Worm (Caenorhabditis elegans): ENCODE data around the gene T12A7.9.

DNA sequence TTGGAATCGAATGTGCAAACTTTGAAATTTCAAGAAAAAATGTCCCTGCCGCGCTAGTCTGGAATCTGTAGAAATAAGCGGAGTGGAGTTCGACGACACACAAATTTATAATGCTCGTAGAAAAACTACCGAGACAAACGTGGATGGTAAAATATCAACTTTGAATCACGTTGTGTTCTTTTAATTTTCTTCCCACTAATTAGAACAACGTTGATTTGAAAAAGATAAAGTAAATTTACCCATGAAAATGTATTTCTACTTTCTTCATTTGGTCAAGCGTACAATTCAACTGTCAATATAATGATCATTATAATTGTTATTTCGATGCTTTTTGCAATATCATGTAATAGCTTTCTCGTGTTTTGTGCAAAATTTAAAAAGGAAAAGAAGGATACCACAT is 13.4 kb downstream of the T12A7.9 start, which contains the start of gene K01A6.5:
- TF ChIP-seq med-1 (GFP tag; optimal IDR thresholded peaks at IDR 0.05; ENCODE audit: insufficient read depth) (no peak), tab-1 (GFP tag; IDR thresholded peaks at IDR 0.05) (no peak), T22C8.4 (GFP tag; IDR thresholded peaks at IDR 0.05) (no peak), cog-1 (tag; optimal IDR thresholded peaks at IDR 0.05) (no peak), ztf-29 (GFP tag; IDR thresholded peaks at IDR 0.05) (no peak), flt-1 (GFP tag; IDR thresholded peaks at IDR 0.05) (no peak)
